Worm (Caenorhabditis elegans) whole organism, mixed stage, embryonic: ENCODE results near the gene F29G6.1.

Experiments used
- elt-1 ChIP-seq: sonication (generic microtip); optimal IDR thresholded peaks from 2 replicates; lab custom pipeline; 2017; ENCODE audit warnings: missing genetic modification characterization, mild to moderate bottlenecking, missing compliant biosample characterization, antibody characterized with exemption, moderate library complexity, borderline replicate concordance; ENCODE audit not compliant: insufficient read depth
- ham-2 ChIP-seq: fragments of 200-800 bp; sonication (Bioruptor generic); optimal IDR thresholded peaks from 2 replicates; lab custom pipeline; 2018; ENCODE audit warnings: mild to moderate bottlenecking, missing genetic modification characterization, missing compliant biosample characterization
- lin-13 ChIP-seq: fragments of 150-350 bp; optimal IDR thresholded peaks from 2 replicates; lab custom pipeline; 2014; ENCODE audit warnings: missing biosample characterization, missing genetic modification characterization
- lin-32 ChIP-seq: fragments of 200-800 bp; sonication (Bioruptor generic); optimal IDR thresholded peaks from 2 replicates; lab custom pipeline; 2018; ENCODE audit warnings: mild to moderate bottlenecking, missing genetic modification characterization, missing compliant biosample characterization
- lsy-2 ChIP-seq: fragments of 150-350 bp; optimal IDR thresholded peaks from 2 replicates; lab custom pipeline; 2014; ENCODE audit warnings: missing biosample characterization, missing genetic modification characterization
- nhr-12 ChIP-seq: fragments of 150-350 bp; optimal IDR thresholded peaks from 2 replicates; lab custom pipeline; 2014; ENCODE audit warnings: missing biosample characterization, missing genetic modification characterization
- nhr-237 ChIP-seq: fragments of 150-350 bp; optimal IDR thresholded peaks from 2 replicates; lab custom pipeline; 2014; ENCODE audit warnings: missing biosample characterization, missing genetic modification characterization
- nhr-28 ChIP-seq: fragments of 150-350 bp; optimal IDR thresholded peaks from 2 replicates; lab custom pipeline; 2014; ENCODE audit warnings: missing biosample characterization, missing genetic modification characterization
- pha-4 ChIP-seq: fragments of 150-350 bp; optimal IDR thresholded peaks from 2 replicates; lab custom pipeline; 2018; ENCODE audit warnings: missing biosample characterization, missing genetic modification reagents, missing genetic modification characterization
- sem-2 ChIP-seq: fragments of 200-800 bp; sonication (Bioruptor generic); optimal IDR thresholded peaks from 2 replicates; lab custom pipeline; 2018; ENCODE audit warnings: mild to moderate bottlenecking, missing genetic modification characterization, missing compliant biosample characterization
- snpc-4 ChIP-seq: fragments of 150-350 bp; optimal IDR thresholded peaks from 2 replicates; lab custom pipeline; 2014; ENCODE audit warnings: missing biosample characterization, missing genetic modification characterization
- sptf-1 ChIP-seq: sonication (generic microtip); optimal IDR thresholded peaks from 2 replicates; lab custom pipeline; 2017; ENCODE audit warnings: mild to moderate bottlenecking, missing genetic modification characterization, moderate library complexity, missing compliant biosample characterization
- unc-62 ChIP-seq: fragments of 150-350 bp; optimal IDR thresholded peaks from 2 replicates; lab custom pipeline; 2014; ENCODE audit warnings: missing biosample characterization, missing genetic modification reagents, missing genetic modification characterization
- ztf-11 ChIP-seq: fragments of 150-350 bp; optimal IDR thresholded peaks from 2 replicates; lab custom pipeline; 2014; ENCODE audit warnings: missing biosample characterization, missing genetic modification characterization

ce11 chrX:11551808-11552207, 49.7 kb downstream of the F29G6.1 start:
- TF ChIP-seq sem-2 (GFP tag; lab: Kevin White, UChicago) (no peak), ham-2 (GFP tag; lab: Kevin White, UChicago) (no peak), sptf-1 (tag; lab: Kevin White, UChicago) (no peak), nhr-237 (tag; lab: Kevin White, UChicago) (no peak), lsy-2 (tag; lab: Kevin White, UChicago) (no peak), snpc-4 (tag; lab: Kevin White, UChicago) (no peak), nhr-28 (tag; lab: Kevin White, UChicago) (no peak), nhr-12 (tag; lab: Kevin White, UChicago) (no peak), unc-62 (no peak), lin-13 (no peak), ztf-11 (tag; lab: Kevin White, UChicago) (no peak), elt-1 (tag; lab: Kevin White, UChicago) (no peak), lin-32 (no peak), pha-4 (tag; lab: Kevin White, UChicago) (no peak)
